Worm (Caenorhabditis elegans) whole organism, late embryonic: Measurements from ENCODE around the gene nas-18.

Experiments used
- C38D4.7 ChIP-seq: fragments of 200-800 bp; sonication (Bioruptor generic); optimal IDR thresholded peaks from 2 replicates; lab custom pipeline; 2018; ENCODE audit warnings: mild to moderate bottlenecking, missing genetic modification characterization, moderate library complexity, missing compliant biosample characterization
- Y22D7AL.16 ChIP-seq: sonication (generic microtip); optimal IDR thresholded peaks from 2 replicates; lab custom pipeline; 2016; ENCODE audit warnings: missing genetic modification characterization, missing compliant biosample characterization
- hlh-15 ChIP-seq: sonication (generic microtip); optimal IDR thresholded peaks from 2 replicates; lab custom pipeline; 2016; ENCODE audit warnings: missing genetic modification characterization, missing compliant biosample characterization
- hlh-6 ChIP-seq: sonication (generic microtip); optimal IDR thresholded peaks from 2 replicates; lab custom pipeline; 2016; ENCODE audit warnings: missing genotype, missing genetic modification characterization, missing compliant biosample characterization
- nhr-232 ChIP-seq: sonication (generic microtip); optimal IDR thresholded peaks from 2 replicates; lab custom pipeline; 2016; ENCODE audit warnings: missing genetic modification characterization, missing compliant biosample characterization
- pha-4 ChIP-seq: fragments of 150-350 bp; optimal IDR thresholded peaks from 2 replicates; lab custom pipeline; 2018; ENCODE audit warnings: missing biosample characterization, missing genetic modification reagents, missing genetic modification characterization
- sdc-2 ChIP-seq: sonication (generic microtip); optimal IDR thresholded peaks from 2 replicates; lab custom pipeline; 2016; ENCODE audit warnings: missing genotype, missing genetic modification characterization, missing compliant biosample characterization
- sox-4 ChIP-seq: sonication (generic microtip); optimal IDR thresholded peaks from 2 replicates; lab custom pipeline; 2017; ENCODE audit warnings: mild to moderate bottlenecking, missing genetic modification characterization, inconsistent platforms, missing compliant biosample characterization
- unc-3 ChIP-seq, 2 experiments: fragments of 200-800 bp in 1 of 2; sonication (Bioruptor generic) in 1 of 2; sonication (generic microtip) in 1 of 2; conservative IDR thresholded peaks in 1 of 2; optimal IDR thresholded peaks in 1 of 2; 2 replicates each; pipeline versions ENCODE4 v1.3.6 to Lab custom; 2016 to 2022; ENCODE audit warnings: missing compliant biosample characterization in 2 of 2, missing genetic modification characterization in 2 of 2, missing genetic modification reagents in 1 of 2

- TF ChIP-seq sdc-2 (tag; lab: Kevin White, UChicago) (no peak), unc-3 (GFP tag; conservative IDR thresholded peaks at IDR 0.05; lab: Robert Waterston, UW) (no peak), unc-3 (tag; optimal IDR thresholded peaks at IDR 0.05; lab: Kevin White, UChicago) (no peak), sox-4 (tag; lab: Kevin White, UChicago) (no peak), hlh-15 (tag; lab: Kevin White, UChicago) (no peak), nhr-232 (no peak), C38D4.7 (GFP tag; lab: Kevin White, UChicago) (no peak), Y22D7AL.16 (no peak), pha-4 (tag; lab: Kevin White, UChicago) (no peak), hlh-6 (tag; lab: Kevin White, UChicago) (no peak)
Measured at ce11 chrV:11403059-11403458, 6.8 kb downstream of the nas-18 start.
